Worm (Caenorhabditis elegans) whole organism, L2 larva: Measurements from ENCODE around the gene F13D12.8.

Experiments used
- C34F6.9 ChIP-seq: fragments of 150-350 bp; optimal IDR thresholded peaks from 2 replicates; lab custom pipeline; 2014; ENCODE audit warnings: missing biosample characterization, missing genetic modification characterization
- F13H6.1 ChIP-seq: sonication (generic microtip); optimal IDR thresholded peaks from 2 replicates; lab custom pipeline; 2016; ENCODE audit warnings: missing genetic modification characterization, missing compliant biosample characterization
- R02D3.7 ChIP-seq: fragments of 150-350 bp; optimal IDR thresholded peaks from 2 replicates; lab custom pipeline; 2014; ENCODE audit warnings: missing biosample characterization, missing genetic modification characterization
- Y55F3AM.14 ChIP-seq: fragments of 200-800 bp; sonication (Bioruptor generic); optimal IDR thresholded peaks from 2 replicates; lab custom pipeline; 2018; ENCODE audit warnings: mild to moderate bottlenecking, missing genetic modification characterization, missing compliant biosample characterization
- ZK546.5 ChIP-seq: sonication (generic microtip); optimal IDR thresholded peaks from 2 replicates; lab custom pipeline; 2017; ENCODE audit warnings: missing biosample characterization, missing genetic modification characterization
- alr-1 ChIP-seq: fragments of 150-350 bp; optimal IDR thresholded peaks from 2 replicates; lab custom pipeline; 2014; ENCODE audit warnings: missing biosample characterization, missing genetic modification characterization
- aly-2 ChIP-seq: fragments of 150-350 bp; optimal IDR thresholded peaks from 2 replicates; lab custom pipeline; 2014; ENCODE audit warnings: missing biosample characterization, missing genetic modification characterization
- ama-1 ChIP-seq: fragments of 150-350 bp; optimal IDR thresholded peaks from 2 replicates; lab custom pipeline; 2018; ENCODE audit warnings: inconsistent platforms
- blmp-1 ChIP-seq: sonication (generic microtip); optimal IDR thresholded peaks from 2 replicates; lab custom pipeline; 2017; ENCODE audit warnings: missing genetic modification characterization, mild to moderate bottlenecking, missing compliant biosample characterization, antibody characterized with exemption, moderate library complexity; ENCODE audit not compliant: insufficient read depth
- ceh-16 ChIP-seq: fragments of 150-350 bp; optimal IDR thresholded peaks from 2 replicates; lab custom pipeline; 2014; ENCODE audit warnings: missing biosample characterization, missing genetic modification characterization
- ceh-82 ChIP-seq: fragments of 150-350 bp; optimal IDR thresholded peaks from 2 replicates; lab custom pipeline; 2014; ENCODE audit warnings: missing biosample characterization, missing genetic modification characterization
- crh-2 ChIP-seq: sonication (generic microtip); optimal IDR thresholded peaks from 2 replicates; lab custom pipeline; 2017; ENCODE audit warnings: missing biosample characterization, missing genetic modification characterization
- dmd-4 ChIP-seq: sonication (generic microtip); optimal IDR thresholded peaks from 2 replicates; lab custom pipeline; 2017; ENCODE audit warnings: missing biosample characterization, missing genetic modification characterization
- egl-27 ChIP-seq: sonication (generic microtip); optimal IDR thresholded peaks from 3 replicates; lab custom pipeline; 2017; ENCODE audit warnings: missing biosample characterization, missing genetic modification reagents, missing genetic modification characterization
- elt-1 ChIP-seq: fragments of 150-350 bp; optimal IDR thresholded peaks from 2 replicates; lab custom pipeline; 2014; ENCODE audit warnings: missing biosample characterization, missing genetic modification characterization
- elt-3 ChIP-seq: sonication (generic microtip); optimal IDR thresholded peaks from 2 replicates; lab custom pipeline; 2017; ENCODE audit warnings: missing biosample characterization, missing genetic modification characterization
- fos-1 ChIP-seq: fragments of 150-350 bp; optimal IDR thresholded peaks from 2 replicates; lab custom pipeline; 2014; ENCODE audit warnings: missing biosample characterization, missing genetic modification characterization
- gmeb-1 ChIP-seq: fragments of 150-350 bp; optimal IDR thresholded peaks from 2 replicates; lab custom pipeline; 2014; ENCODE audit warnings: missing biosample characterization, missing genetic modification characterization
- lin-11 ChIP-seq: fragments of 150-350 bp; sonication (generic microtip); optimal IDR thresholded peaks from 2 replicates; lab custom pipeline; 2014; ENCODE audit warnings: missing biosample characterization, missing genetic modification characterization, inconsistent platforms, mixed read lengths
- lin-13 ChIP-seq: fragments of 150-350 bp; optimal IDR thresholded peaks from 2 replicates; lab custom pipeline; 2014; ENCODE audit warnings: missing biosample characterization, missing genetic modification reagents, missing genetic modification characterization
- lin-39 ChIP-seq: fragments of 150-350 bp; optimal IDR thresholded peaks from 2 replicates; lab custom pipeline; 2014; ENCODE audit warnings: missing biosample characterization, missing genetic modification reagents, missing genetic modification characterization
- lsy-2 ChIP-seq, 2 experiments: fragments of 150-350 bp in 1 of 2; sonication (generic microtip) in 1 of 2; optimal IDR thresholded peaks; 2 replicates each; lab custom pipeline; 2014 to 2017; ENCODE audit warnings: missing biosample characterization in 2 of 2, missing genetic modification characterization in 2 of 2
- mab-5 ChIP-seq: fragments of 150-350 bp; optimal IDR thresholded peaks from 2 replicates; lab custom pipeline; 2014; ENCODE audit warnings: missing biosample characterization, missing genetic modification characterization
- mbf-1 ChIP-seq: sonication (generic microtip); optimal IDR thresholded peaks from 2 replicates; lab custom pipeline; 2017; ENCODE audit warnings: missing biosample characterization, missing genetic modification characterization
- mdl-1 ChIP-seq, 2 experiments: fragments of 150-350 bp in 1 of 2; sonication (generic microtip) in 1 of 2; optimal IDR thresholded peaks; 2 replicates each; lab custom pipeline; 2017; ENCODE audit warnings: missing biosample characterization in 2 of 2, missing genetic modification characterization in 2 of 2
- nhr-10 ChIP-seq: sonication (generic microtip); optimal IDR thresholded peaks from 2 replicates; lab custom pipeline; 2017; ENCODE audit warnings: missing biosample characterization, missing genetic modification characterization
- nhr-11 ChIP-seq: fragments of 150-350 bp; optimal IDR thresholded peaks from 2 replicates; lab custom pipeline; 2014; ENCODE audit warnings: missing biosample characterization, missing genetic modification characterization
- nhr-12 ChIP-seq: fragments of 150-350 bp; optimal IDR thresholded peaks from 2 replicates; lab custom pipeline; 2014; ENCODE audit warnings: missing biosample characterization, missing genetic modification characterization
- nhr-129 ChIP-seq: fragments of 150-350 bp; optimal IDR thresholded peaks from 2 replicates; lab custom pipeline; 2014; ENCODE audit warnings: missing biosample characterization, missing genetic modification characterization
- nhr-21 ChIP-seq: fragments of 150-350 bp; optimal IDR thresholded peaks from 2 replicates; lab custom pipeline; 2014; ENCODE audit warnings: missing biosample characterization, missing genetic modification characterization
- nhr-23 ChIP-seq: fragments of 150-350 bp; optimal IDR thresholded peaks from 2 replicates; lab custom pipeline; 2014; ENCODE audit warnings: missing biosample characterization, missing genetic modification reagents, missing genetic modification characterization
- nhr-237 ChIP-seq: fragments of 150-350 bp; optimal IDR thresholded peaks from 2 replicates; lab custom pipeline; 2014; ENCODE audit warnings: missing biosample characterization, missing genetic modification characterization
- nhr-25 ChIP-seq: fragments of 150-350 bp; sonication (generic microtip); optimal IDR thresholded peaks from 3 replicates; lab custom pipeline; 2014; ENCODE audit warnings: missing biosample characterization, missing genetic modification characterization
- nhr-6 ChIP-seq: fragments of 150-350 bp; optimal IDR thresholded peaks from 2 replicates; lab custom pipeline; 2014; ENCODE audit warnings: missing biosample characterization, missing genetic modification characterization
- nhr-77 ChIP-seq: fragments of 150-350 bp; optimal IDR thresholded peaks from 2 replicates; lab custom pipeline; 2014; ENCODE audit warnings: missing biosample characterization, missing genetic modification characterization
- peb-1 ChIP-seq: fragments of 150-350 bp; optimal IDR thresholded peaks from 2 replicates; lab custom pipeline; 2014; ENCODE audit warnings: missing biosample characterization, missing genetic modification characterization
- sem-4 ChIP-seq: fragments of 150-350 bp; optimal IDR thresholded peaks from 2 replicates; lab custom pipeline; 2014; ENCODE audit warnings: missing biosample characterization, missing genetic modification reagents, missing genetic modification characterization
- skn-1 ChIP-seq: sonication (generic microtip); optimal IDR thresholded peaks from 2 replicates; lab custom pipeline; 2017; ENCODE audit warnings: missing biosample characterization, missing genetic modification characterization
- sma-3 ChIP-seq: sonication (generic microtip); optimal IDR thresholded peaks from 2 replicates; lab custom pipeline; 2016; ENCODE audit warnings: missing genetic modification reagents, missing genetic modification characterization, missing compliant biosample characterization
- sma-9 ChIP-seq, 2 experiments: fragments of 150-350 bp in 1 of 2; sonication (generic microtip) in 1 of 2; optimal IDR thresholded peaks; 2 replicates each; lab custom pipeline; 2014 to 2016; ENCODE audit warnings: missing genetic modification characterization in 2 of 2, mild to moderate bottlenecking in 1 of 2, missing biosample characterization in 1 of 2, missing compliant biosample characterization in 1 of 2, missing genetic modification reagents in 1 of 2, moderate library complexity in 1 of 2
- snpc-4 ChIP-seq: fragments of 150-350 bp; optimal IDR thresholded peaks from 2 replicates; lab custom pipeline; 2014; ENCODE audit warnings: missing biosample characterization, missing genetic modification characterization
- unc-39 ChIP-seq: fragments of 150-350 bp; optimal IDR thresholded peaks from 2 replicates; lab custom pipeline; 2014; ENCODE audit warnings: missing biosample characterization, missing genetic modification characterization
- unc-55 ChIP-seq: fragments of 150-350 bp; sonication (generic microtip); optimal IDR thresholded peaks from 3 replicates; lab custom pipeline; 2014; ENCODE audit warnings: missing biosample characterization, missing genetic modification reagents, missing genetic modification characterization
- unc-62 ChIP-seq: fragments of 150-350 bp; optimal IDR thresholded peaks from 2 replicates; lab custom pipeline; 2014; ENCODE audit warnings: missing biosample characterization, missing genetic modification reagents, missing genetic modification characterization
- zag-1 ChIP-seq: fragments of 150-350 bp; optimal IDR thresholded peaks from 2 replicates; lab custom pipeline; 2014; ENCODE audit warnings: missing biosample characterization, missing genetic modification characterization
- ztf-1 ChIP-seq: fragments of 200-800 bp; sonication (Bioruptor generic); conservative IDR thresholded peaks from 2 replicates; pipeline ENCODE4 v1.3.6; 2022; ENCODE audit warnings: missing genetic modification characterization, missing compliant biosample characterization
- ztf-11 ChIP-seq: sonication (generic microtip); optimal IDR thresholded peaks from 2 replicates; lab custom pipeline; 2017; ENCODE audit warnings: missing biosample characterization, missing genetic modification characterization
- ztf-4 ChIP-seq: fragments of 150-350 bp; optimal IDR thresholded peaks from 2 replicates; lab custom pipeline; 2014; ENCODE audit warnings: missing biosample characterization, missing genetic modification characterization

The F13D12.8 gene

ce11 chrII:11732513-11732912, at the start of gene F13D12.8:
Gene F13D12.8, minus strand, starts transcription at chrII:11732594.
- TF ChIP-seq snpc-4 (tag; lab: Kevin White, UChicago), result peak; percentile 37
- TF ChIP-seq lsy-2 (tag; optimal IDR thresholded peaks at IDR 0.05; lab: Kevin White, UChicago), result peak in 1 of 2 experiments; percentile 1
- no peak for TF ChIP-seq sma-9 (GFP tag; optimal IDR thresholded peaks at IDR 0.05; lab: Kevin White, UChicago)
- TF ChIP-seq sma-9 (tag; optimal IDR thresholded peaks at IDR 0.05; lab: Kevin White, UChicago), result no peak
- TF ChIP-seq unc-55, result peak; percentile 1
- TF ChIP-seq, all 48 proteins: peak for 3

- TF ChIP-seq sma-9 (GFP tag; optimal IDR thresholded peaks at IDR 0.05; lab: Kevin White, UChicago), result peak; percentile 22
- TF ChIP-seq sma-9 (tag; optimal IDR thresholded peaks at IDR 0.05; lab: Kevin White, UChicago), result no peak
- peak; percentile 62 for TF ChIP-seq lin-11 (tag; lab: Kevin White, UChicago)
- peak; percentile 83 for TF ChIP-seq unc-55
- TF ChIP-seq ama-1 (lab: Kevin White, UChicago), result peak; percentile 5
- peak; percentile 44 for TF ChIP-seq nhr-25
- TF ChIP-seq sma-3, result peak; percentile 30
- peak; percentile 60 for TF ChIP-seq crh-2 (tag; lab: Kevin White, UChicago)
- TF ChIP-seq R02D3.7 (tag; lab: Kevin White, UChicago), result no peak
- no peak for TF ChIP-seq ZK546.5
- TF ChIP-seq blmp-1, result no peak
- TF ChIP-seq nhr-21 (tag; lab: Kevin White, UChicago), result no peak
- no peak for TF ChIP-seq unc-39
- TF ChIP-seq ceh-82, result no peak
- peak; percentile 69 for TF ChIP-seq nhr-129 (tag; lab: Kevin White, UChicago)
- TF ChIP-seq C34F6.9, result peak; percentile 57
- peak; percentile 57 for TF ChIP-seq lin-13
- TF ChIP-seq nhr-237 (tag; lab: Kevin White, UChicago), result no peak
- TF ChIP-seq nhr-23, result no peak
- no peak for TF ChIP-seq elt-1
- no peak for TF ChIP-seq mdl-1 (tag; optimal IDR thresholded peaks at IDR 0.05; lab: Kevin White, UChicago)
- no peak for TF ChIP-seq aly-2 (tag; lab: Kevin White, UChicago)
- no peak for TF ChIP-seq nhr-6
- TF ChIP-seq mbf-1 (tag; lab: Kevin White, UChicago), result no peak
- no peak for TF ChIP-seq sem-4
- no peak for TF ChIP-seq alr-1 (tag; lab: Kevin White, UChicago)
- no peak for TF ChIP-seq egl-27 (tag; lab: Kevin White, UChicago)
- TF ChIP-seq fos-1 (tag; lab: Kevin White, UChicago), result peak; percentile 25
- no peak for TF ChIP-seq ztf-4 (tag; lab: Kevin White, UChicago)
- TF ChIP-seq nhr-77 (tag; lab: Kevin White, UChicago), result no peak
- no peak for TF ChIP-seq nhr-12 (tag; lab: Kevin White, UChicago)
- TF ChIP-seq F13H6.1, result no peak
- TF ChIP-seq lin-39 (tag; lab: Kevin White, UChicago), result no peak
- TF ChIP-seq Y55F3AM.14, result no peak
- no peak for TF ChIP-seq ceh-16
- peak; percentile 89 for TF ChIP-seq gmeb-1
- TF ChIP-seq nhr-11 (tag; lab: Kevin White, UChicago), result no peak
- no peak for TF ChIP-seq zag-1
- TF ChIP-seq skn-1, result no peak
- no peak for TF ChIP-seq ztf-1 (GFP tag; lab: Robert Waterston, UW)
- no peak for TF ChIP-seq mab-5
- TF ChIP-seq nhr-10 (tag; lab: Kevin White, UChicago), result no peak
- TF ChIP-seq elt-3, result no peak
- no peak for TF ChIP-seq peb-1 (tag; lab: Kevin White, UChicago)
- no peak for TF ChIP-seq unc-62 (GFP tag; lab: Kevin White, UChicago)
- TF ChIP-seq ztf-11 (tag; lab: Kevin White, UChicago), result no peak
- TF ChIP-seq snpc-4 (tag; lab: Kevin White, UChicago), result no peak
- TF ChIP-seq dmd-4 (tag; lab: Kevin White, UChicago), result no peak
- TF ChIP-seq lsy-2 (tag; optimal IDR thresholded peaks at IDR 0.05; lab: Kevin White, UChicago), result peak; percentile 42 to 86
These were observed 45.6 kb upstream of the F13D12.8 start, which contains the start of the genes patr-1 and dna-2 for ce11 chrII:11777893-11778480. Gene patr-1, minus strand, starts transcription at chrII:11777943. Gene dna-2, plus strand, starts transcription at chrII:11778430.
